Worm (Caenorhabditis elegans): ENCODE measurements around the gene nrde-2.

DNA sequence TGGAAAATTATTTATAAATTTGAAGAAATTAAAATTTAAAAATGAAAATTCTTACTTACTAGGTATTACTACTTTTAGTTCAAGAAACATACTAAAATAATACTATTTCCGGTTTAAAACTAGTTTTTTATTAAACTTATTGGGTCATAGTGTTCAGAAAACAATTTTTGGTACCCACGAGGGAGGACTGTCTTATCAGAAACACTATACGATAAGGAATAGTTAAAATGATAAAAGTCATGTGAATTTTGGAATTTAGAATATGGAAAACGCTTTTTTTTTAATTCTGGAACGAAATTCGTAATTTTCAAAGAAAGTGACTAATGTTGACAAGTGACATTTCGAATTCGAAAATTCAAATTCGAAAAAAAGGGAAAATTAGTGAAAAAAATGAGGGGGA, 34.2 kb upstream of the nrde-2 start:
- no peak for TF ChIP-seq ztf-22 (GFP tag; optimal IDR thresholded peaks at IDR 0.05)
- no peak for TF ChIP-seq T26A5.8 (tag; optimal IDR thresholded peaks at IDR 0.05)
- TF ChIP-seq athp-1 (tag; optimal IDR thresholded peaks at IDR 0.05): no peak
- TF ChIP-seq dox-1 (GFP tag; IDR thresholded peaks at IDR 0.05): no peak
- TF ChIP-seq unc-130 (GFP tag; optimal IDR thresholded peaks at IDR 0.05): no peak
- no peak for TF ChIP-seq ama-1 (optimal IDR thresholded peaks at IDR 0.05)
- no peak for TF ChIP-seq ama-1 (GFP tag; optimal IDR thresholded peaks at IDR 0.05)

Data from whole organism, young adult.